Worm (Caenorhabditis elegans): ENCODE measurements around the gene klp-18.

klp-18 gene

ce11 chrIV:7012731-7013445, 27.1 kb upstream of the klp-18 start:
- TF ChIP-seq ztf-11 (tag; optimal IDR thresholded peaks at IDR 0.05) (no peak), lin-38 (GFP tag; IDR thresholded peaks at IDR 0.05) (peak; percentile 51), Y48G9A.11 (GFP tag; IDR thresholded peaks at IDR 0.05) (no peak), aha-1 (tag) (no peak), madf-5 (GFP tag; IDR thresholded peaks at IDR 0.05) (no peak), nhr-77 (tag; optimal IDR thresholded peaks at IDR 0.05) (peak; percentile 34), tra-1 (GFP tag; IDR thresholded peaks at IDR 0.05) (no peak), pha-4 (GFP tag; IDR thresholded peaks at IDR 0.05) (no peak), pha-4 (tag; optimal IDR thresholded peaks at IDR 0.05) (no peak), Y5F2A.4 (GFP tag; optimal IDR thresholded peaks at IDR 0.05) (no peak), dpl-1 (GFP tag; optimal IDR thresholded peaks at IDR 0.05) (peak; percentile 6), mes-2 (tag; optimal IDR thresholded peaks at IDR 0.05; ENCODE audit: poor library complexity, severe bottlenecking) (no peak), aly-2 (tag; optimal IDR thresholded peaks at IDR 0.05) (no peak), ceh-44 (GFP tag; IDR thresholded peaks at IDR 0.05) (no peak), daf-8 (GFP tag; IDR thresholded peaks at IDR 0.05) (no peak), set-16 (GFP tag; IDR thresholded peaks at IDR 0.05) (peak; percentile 77), lin-1 (GFP tag; IDR thresholded peaks at IDR 0.05) (no peak), nhr-28 (tag; optimal IDR thresholded peaks at IDR 0.05) (peak; percentile 12)

- TF ChIP-seq nhr-76 (tag; optimal IDR thresholded peaks at IDR 0.05) (no peak), zip-11 (GFP tag; IDR thresholded peaks at IDR 0.05) (no peak), daf-12 (tag; optimal IDR thresholded peaks at IDR 0.05) (no peak), daf-16 (GFP tag; optimal IDR thresholded peaks at IDR 0.05) (no peak), daf-16 (tag; optimal IDR thresholded peaks at IDR 0.05) (peak; percentile 50), T26A8.4 (GFP tag; IDR thresholded peaks at IDR 0.05) (no peak), rbr-2 (tag; optimal IDR thresholded peaks at IDR 0.05) (peak; percentile 30), nhr-102 (tag; optimal IDR thresholded peaks at IDR 0.05) (no peak), ceh-28 (tag; optimal IDR thresholded peaks at IDR 0.05) (no peak), ctbp-1 (GFP tag; IDR thresholded peaks at IDR 0.05) (no peak), lin-1 (GFP tag; IDR thresholded peaks at IDR 0.05) (no peak), lin-13 (GFP tag; optimal IDR thresholded peaks at IDR 0.05) (no peak), dmd-9 (GFP tag; IDR thresholded peaks at IDR 0.05) (no peak), zag-1 (tag; optimal IDR thresholded peaks at IDR 0.05) (no peak), gei-8 (GFP tag; optimal IDR thresholded peaks at IDR 0.05) (no peak), lin-29 (GFP tag; IDR thresholded peaks at IDR 0.05) (no peak), nhr-10 (tag; optimal IDR thresholded peaks at IDR 0.05) (no peak), lin-15B (tag; optimal IDR thresholded peaks at IDR 0.05) (no peak), unc-130 (GFP tag; optimal IDR thresholded peaks at IDR 0.05) (no peak), Y48G9A.11 (GFP tag; IDR thresholded peaks at IDR 0.05) (no peak), sdz-12 (GFP tag; optimal IDR thresholded peaks at IDR 0.05) (no peak), nhr-111 (GFP tag; optimal IDR thresholded peaks at IDR 0.05) (no peak), Y75B8A.6 (GFP tag; IDR thresholded peaks at IDR 0.05) (no peak), fkh-10 (GFP tag; optimal IDR thresholded peaks at IDR 0.05) (peak; percentile 31), spr-3 (GFP tag; optimal IDR thresholded peaks at IDR 0.05) (no peak), madf-9 (GFP tag; conservative IDR thresholded peaks at IDR 0.05) (no peak), D1046.2 (GFP tag; IDR thresholded peaks at IDR 0.05) (no peak), pqm-1 (tag; optimal IDR thresholded peaks at IDR 0.05) (no peak), aly-2 (tag; optimal IDR thresholded peaks at IDR 0.05) (no peak), lir-3 (tag; optimal IDR thresholded peaks at IDR 0.05) (no peak), unc-62 (GFP tag; optimal IDR thresholded peaks at IDR 0.05 in 1 of 2) (no peak), unc-62 (tag; optimal IDR thresholded peaks at IDR 0.05) (no peak), mdl-1 (tag; optimal IDR thresholded peaks at IDR 0.05) (peak in 1 of 2 experiments; percentile 60), F44E2.7 (GFP tag; IDR thresholded peaks at IDR 0.05) (no peak), aha-1 (tag) (peak; percentile 91), nhr-6 (tag; optimal IDR thresholded peaks at IDR 0.05) (no peak), saeg-2 (GFP tag; IDR thresholded peaks at IDR 0.05) (no peak), arid-1 (GFP tag; conservative IDR thresholded peaks at IDR 0.05) (no peak)
Observed at ce11 chrIV:7016502-7016901, 23.5 kb upstream of the klp-18 start.

Data from whole organism, L4 larva.